Fruit fly (Drosophila melanogaster) whole organism, embryonic: ENCODE measurements around the gene Arc42.

Source experiments
- ATbp ChIP-seq: fragments of 200-800 bp; sonication (Bioruptor generic); optimal IDR thresholded peaks from 2 replicates; lab custom pipeline; 2017; ENCODE audit warnings: missing biosample characterization, mild to moderate bottlenecking, missing genetic modification characterization, missing genetic modification reagents
- Awh ChIP-seq: fragments of 200-800 bp; sonication (Bioruptor generic); IDR thresholded peaks from 2 replicates; pipeline ENCODE4, ENCODE4 v1.3.6; 2022; ENCODE audit warnings: missing biosample characterization, missing genetic modification characterization
- CG10274 ChIP-seq: fragments of 200-800 bp; sonication (Bioruptor generic); optimal IDR thresholded peaks from 3 replicates; lab custom pipeline; 2017; ENCODE audit warnings: missing biosample characterization, mild to moderate bottlenecking, missing genetic modification characterization
- CG10366 ChIP-seq: fragments of 200-800 bp; sonication (Bioruptor generic); IDR thresholded peaks from 2 replicates; pipeline ENCODE4 v1.3.6; 2022; ENCODE audit warnings: missing biosample characterization, missing genetic modification characterization
- CG10543 ChIP-seq: fragments of 200-800 bp; sonication (Bioruptor generic); optimal IDR thresholded peaks from 3 replicates; lab custom pipeline; 2017; ENCODE audit warnings: missing biosample characterization, mild to moderate bottlenecking, missing genetic modification characterization, moderate library complexity
- CG11093 ChIP-seq: fragments of 200-800 bp; sonication (Bioruptor generic); IDR thresholded peaks from 3 replicates; pipeline ENCODE4 v1.3.6; 2022; ENCODE audit warnings: missing biosample characterization, missing genetic modification characterization
- CG11560 ChIP-seq: fragments of 200-800 bp; sonication (Bioruptor generic); IDR thresholded peaks from 3 replicates; pipeline ENCODE4 v1.3.6; 2022; ENCODE audit warnings: missing biosample characterization, missing genetic modification characterization
- CG12942 ChIP-seq: fragments of 200-800 bp; sonication (Bioruptor generic); optimal IDR thresholded peaks from 3 replicates; lab custom pipeline; 2016; ENCODE audit warnings: missing biosample characterization, missing genetic modification characterization
- CG14441 ChIP-seq: fragments of 200-800 bp; sonication (Bioruptor generic); IDR thresholded peaks from 2 replicates; pipeline ENCODE4 v1.3.6; 2022; ENCODE audit warnings: missing biosample characterization, missing genetic modification characterization
- CG14710 ChIP-seq: fragments of 200-800 bp; sonication (Bioruptor generic); optimal IDR thresholded peaks from 3 replicates; lab custom pipeline; 2019; ENCODE audit warnings: missing biosample characterization, mild to moderate bottlenecking, missing genetic modification characterization, moderate library complexity
- CG15073 ChIP-seq: fragments of 200-800 bp; sonication (Bioruptor generic); optimal IDR thresholded peaks from 2 replicates; lab custom pipeline; 2016; ENCODE audit warnings: missing biosample characterization, missing genetic modification characterization
- CG15479 ChIP-seq: fragments of 200-800 bp; sonication (Bioruptor generic); optimal IDR thresholded peaks from 3 replicates; lab custom pipeline; 2019; ENCODE audit warnings: missing biosample characterization, mild to moderate bottlenecking, missing genetic modification characterization, moderate library complexity
- CG16813 ChIP-seq: fragments of 200-800 bp; sonication (Bioruptor generic); IDR thresholded peaks from 3 replicates; pipeline ENCODE4 v1.3.6; 2022; ENCODE audit warnings: missing biosample characterization, missing genetic modification characterization; ENCODE audit not compliant: partially characterized antibody
- CG17186 ChIP-seq: fragments of 200-800 bp; sonication (Bioruptor generic); optimal IDR thresholded peaks from 3 replicates; lab custom pipeline; 2017; ENCODE audit warnings: missing biosample characterization, missing genetic modification reagents, missing genetic modification characterization
- CG17359 ChIP-seq: fragments of 200-800 bp; sonication (Bioruptor generic); optimal IDR thresholded peaks from 3 replicates; lab custom pipeline; 2018; ENCODE audit warnings: missing biosample characterization, mild to moderate bottlenecking, missing genetic modification characterization, moderate library complexity
- CG2120 ChIP-seq: fragments of 200-800 bp; sonication (Bioruptor generic); optimal IDR thresholded peaks from 3 replicates; lab custom pipeline; 2016; ENCODE audit warnings: missing biosample characterization, missing genetic modification characterization
- CG30403 ChIP-seq: fragments of 200-800 bp; sonication (Bioruptor generic); optimal IDR thresholded peaks from 3 replicates; lab custom pipeline; 2016; ENCODE audit warnings: missing biosample characterization, missing genetic modification characterization
- CG3065 ChIP-seq: fragments of 200-800 bp; sonication (Bioruptor generic); optimal IDR thresholded peaks from 2 replicates; lab custom pipeline; 2016; ENCODE audit warnings: missing biosample characterization, missing genetic modification characterization
- CG6254 ChIP-seq: fragments of 200-800 bp; sonication (Bioruptor generic); optimal IDR thresholded peaks from 3 replicates; lab custom pipeline; 2017; ENCODE audit warnings: mild to moderate bottlenecking, missing biosample characterization, missing genetic modification reagents, missing genetic modification characterization
- CG6683 ChIP-seq: fragments of 200-800 bp; sonication (Bioruptor generic); optimal IDR thresholded peaks from 2 replicates; lab custom pipeline; 2017; ENCODE audit warnings: missing biosample characterization, mild to moderate bottlenecking, missing genetic modification characterization, missing genetic modification reagents
- CG6854 ChIP-seq: fragments of 200-800 bp; sonication (Bioruptor generic); optimal IDR thresholded peaks from 3 replicates; lab custom pipeline; 2017; ENCODE audit warnings: missing biosample characterization, mild to moderate bottlenecking, missing genetic modification characterization
- CG8290 ChIP-seq, 3 experiments: fragments of 200-800 bp; sonication (Bioruptor generic); optimal IDR thresholded peaks; 2 replicates each; lab custom pipeline; 2016 to 2019; ENCODE audit warnings: missing biosample characterization in 3 of 3, missing genetic modification characterization in 3 of 3, mild to moderate bottlenecking in 2 of 3, moderate library complexity in 1 of 3
- CoRest ChIP-seq: fragments of 200-800 bp; sonication (Bioruptor generic); optimal IDR thresholded peaks from 3 replicates; lab custom pipeline; 2018; ENCODE audit warnings: missing biosample characterization, mild to moderate bottlenecking, missing genetic modification characterization, moderate library complexity
- Dfd ChIP-seq, 2 experiments: fragments of >200 bp; optimal IDR thresholded peaks; 2 replicates each; lab custom pipeline; 2017; ENCODE audit warnings: missing biosample characterization in 2 of 2, missing genetic modification characterization in 2 of 2
- E2f1 ChIP-seq: fragments of 200-800 bp; sonication (Bioruptor generic); IDR thresholded peaks from 2 replicates; pipeline ENCODE4 v1.3.6; 2022; ENCODE audit warnings: missing biosample characterization, missing genetic modification characterization
- Fer3 ChIP-seq: fragments of 200-800 bp; sonication (Bioruptor generic); optimal IDR thresholded peaks from 2 replicates; lab custom pipeline; 2018; ENCODE audit warnings: missing biosample characterization, mild to moderate bottlenecking, missing genetic modification characterization, moderate library complexity
- HLH54F ChIP-seq: fragments of 200-800 bp; sonication (Bioruptor generic); optimal IDR thresholded peaks from 3 replicates; lab custom pipeline; 2016; ENCODE audit warnings: missing biosample characterization, missing genetic modification characterization
- Hmr ChIP-seq: fragments of 200-800 bp; sonication (Bioruptor generic); optimal IDR thresholded peaks from 3 replicates; lab custom pipeline; 2017; ENCODE audit warnings: mild to moderate bottlenecking, missing biosample characterization, missing genetic modification reagents, missing genetic modification characterization
- Hsf ChIP-seq: fragments of 200-800 bp; sonication (Bioruptor generic); optimal IDR thresholded peaks from 3 replicates; lab custom pipeline; 2016; ENCODE audit warnings: missing biosample characterization, missing genetic modification characterization
- Nf-YB ChIP-seq: fragments of 200-800 bp; sonication (Bioruptor generic); optimal IDR thresholded peaks from 3 replicates; lab custom pipeline; 2019; ENCODE audit warnings: missing biosample characterization, mild to moderate bottlenecking, missing genetic modification characterization, moderate library complexity
- Sry-δ ChIP-seq: fragments of 200-800 bp; sonication (Bioruptor generic); optimal IDR thresholded peaks from 2 replicates; lab custom pipeline; 2016; ENCODE audit warnings: missing biosample characterization, missing genetic modification characterization
- amos ChIP-seq: fragments of 200-800 bp; sonication (Bioruptor generic); IDR thresholded peaks from 2 replicates; pipeline ENCODE4 v1.3.6; 2022; ENCODE audit warnings: missing biosample characterization, missing genetic modification characterization; ENCODE audit not compliant: partially characterized antibody
- aop ChIP-seq: fragments of 200-800 bp; sonication (Bioruptor generic); IDR thresholded peaks from 2 replicates; pipeline ENCODE4 v1.3.6; 2022; ENCODE audit warnings: missing biosample characterization, missing genetic modification characterization
- ash1 ChIP-seq: fragments of 200-800 bp; sonication (Bioruptor generic); optimal IDR thresholded peaks from 2 replicates; lab custom pipeline; 2018; ENCODE audit warnings: missing biosample characterization, mild to moderate bottlenecking, missing genetic modification characterization
- bab2 ChIP-seq: fragments of 200-800 bp; sonication (Bioruptor generic); optimal IDR thresholded peaks from 2 replicates; lab custom pipeline; 2016; ENCODE audit warnings: missing biosample characterization, missing genetic modification characterization
- chinmo ChIP-seq: fragments of 200-800 bp; sonication (Bioruptor generic); IDR thresholded peaks from 4 replicates; pipeline ENCODE4 v1.3.6; 2022; ENCODE audit warnings: missing biosample characterization, missing genetic modification characterization; ENCODE audit not compliant: partially characterized antibody
- crol ChIP-seq: fragments of 200-800 bp; sonication (Bioruptor generic); IDR thresholded peaks from 2 replicates; pipeline ENCODE4 v1.3.6; 2022; ENCODE audit warnings: missing biosample characterization, missing genetic modification characterization
- da ChIP-seq: fragments of 200-800 bp; sonication (Bioruptor generic); optimal IDR thresholded peaks from 2 replicates; lab custom pipeline; 2016; ENCODE audit warnings: missing biosample characterization, missing genetic modification characterization
- emc ChIP-seq: fragments of 200-800 bp; sonication (Bioruptor generic); optimal IDR thresholded peaks from 2 replicates; lab custom pipeline; 2016; ENCODE audit warnings: missing biosample characterization, missing genetic modification characterization
- knrl ChIP-seq: fragments of 200-800 bp; sonication (Bioruptor generic); IDR thresholded peaks from 3 replicates; pipeline ENCODE4 v1.3.6; 2022; ENCODE audit warnings: missing biosample characterization, missing genetic modification characterization; ENCODE audit not compliant: partially characterized antibody
- lilli ChIP-seq: fragments of 200-800 bp; sonication (Bioruptor generic); optimal IDR thresholded peaks from 3 replicates; lab custom pipeline; 2016; ENCODE audit warnings: missing biosample characterization, missing genetic modification characterization
- pzg ChIP-seq: fragments of 200-800 bp; sonication (Bioruptor generic); optimal IDR thresholded peaks from 3 replicates; lab custom pipeline; 2018; ENCODE audit warnings: missing biosample characterization, mild to moderate bottlenecking, missing genetic modification characterization, moderate library complexity
- repo ChIP-seq: fragments of 200-800 bp; sonication (Bioruptor generic); optimal IDR thresholded peaks from 2 replicates; lab custom pipeline; 2016; ENCODE audit warnings: missing biosample characterization, missing genetic modification characterization
- scrt ChIP-seq: fragments of 200-800 bp; sonication (Bioruptor generic); optimal IDR thresholded peaks from 2 replicates; lab custom pipeline; 2018; ENCODE audit warnings: missing biosample characterization, mild to moderate bottlenecking, missing genetic modification characterization, moderate library complexity
- sens-2 ChIP-seq: fragments of 200-800 bp; sonication (Bioruptor generic); IDR thresholded peaks from 2 replicates; pipeline ENCODE4 v1.3.6; 2022; ENCODE audit warnings: missing biosample characterization, missing genetic modification characterization
- sim ChIP-seq: fragments of 200-800 bp; sonication (Bioruptor generic); IDR thresholded peaks from 2 replicates; pipeline ENCODE4 v1.3.6; 2022; ENCODE audit warnings: missing biosample characterization, missing genetic modification characterization
- so ChIP-seq: fragments of 200-800 bp; sonication (Bioruptor generic); IDR thresholded peaks from 3 replicates; pipeline ENCODE4 v1.3.6; 2022; ENCODE audit warnings: missing biosample characterization, missing genetic modification characterization
- ttk ChIP-seq: fragments of 200-800 bp; sonication (Bioruptor generic); IDR thresholded peaks from 2 replicates; pipeline ENCODE4 v2.1.2; 2022; ENCODE audit warnings: missing biosample characterization, missing genetic modification characterization
- vnd ChIP-seq: fragments of 200-800 bp; sonication (Bioruptor generic); IDR thresholded peaks from 3 replicates; pipeline ENCODE4 v1.3.6; 2022; ENCODE audit warnings: missing biosample characterization, missing genetic modification characterization; ENCODE audit not compliant: partially characterized antibody
- zfh2 ChIP-seq: fragments of 200-800 bp; sonication (Bioruptor generic); optimal IDR thresholded peaks from 2 replicates; lab custom pipeline; 2016; ENCODE audit warnings: missing biosample characterization, missing genetic modification characterization

Gene Arc42

DNA sequence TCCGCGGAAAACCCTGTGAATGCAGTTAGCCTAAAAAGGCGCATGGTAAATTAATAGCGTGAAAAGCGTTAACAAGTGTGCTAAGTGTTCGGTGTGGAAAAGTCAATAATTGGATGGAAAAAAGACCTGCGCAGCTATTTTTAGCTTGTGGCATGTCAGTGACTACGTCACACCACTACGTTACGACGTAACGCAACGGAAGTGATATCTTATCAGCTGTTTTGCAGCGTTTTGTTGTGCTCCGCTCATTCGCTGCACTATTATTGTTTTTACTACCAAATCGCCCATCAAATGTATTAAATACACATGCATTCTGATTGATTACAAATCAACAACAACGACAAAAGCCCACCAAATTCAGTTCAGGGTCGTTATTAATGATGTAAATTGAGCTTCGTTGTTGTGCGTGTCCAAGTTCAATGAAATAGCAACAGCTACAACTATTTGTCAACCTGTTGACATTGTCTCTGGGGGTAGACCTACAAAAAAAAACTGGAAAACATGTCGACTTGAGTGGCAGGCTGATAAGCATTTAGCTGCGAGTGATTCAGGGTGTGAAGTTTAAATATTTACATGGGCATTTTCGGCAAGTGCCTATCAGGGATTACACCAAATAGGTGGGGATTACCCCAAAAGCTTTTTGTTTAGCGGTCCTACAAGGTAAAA is 29.8 kb upstream of the Arc42 start (continued):
- no peak for TF ChIP-seq knrl (GFP tag; lab: Robert Waterston, UW)
- TF ChIP-seq CG6683: no peak
- no peak for TF ChIP-seq CG6254
- TF ChIP-seq HLH54F (GFP tag; lab: Kevin White, UChicago): no peak
- peak; percentile 48; the same call in 1 of the 3 replicates for TF ChIP-seq so
- TF ChIP-seq CG3065: no peak
- no peak for TF ChIP-seq crol (GFP tag; lab: Robert Waterston, UW)
- no peak for TF ChIP-seq Fer3 (tag; lab: Kevin White, UChicago)
- TF ChIP-seq amos (GFP tag; lab: Robert Waterston, UW): no peak
- TF ChIP-seq CG12942: no peak
- TF ChIP-seq emc (GFP tag; lab: Kevin White, UChicago): no peak
- no peak for TF ChIP-seq Dfd (GFP tag; optimal IDR thresholded peaks at IDR 0.05; lab: Kevin White, UChicago)
- TF ChIP-seq Sry-δ (GFP tag; lab: Kevin White, UChicago): no peak
- no peak for TF ChIP-seq CG16813
- no peak for TF ChIP-seq CG15073
- no peak for TF ChIP-seq sim
- TF ChIP-seq ttk (GFP tag; lab: Robert Waterston, UW): no peak
- TF ChIP-seq CG14710 (tag; lab: Kevin White, UChicago): peak; percentile 16
- TF ChIP-seq CG2120 (GFP tag; lab: Kevin White, UChicago): no peak
- TF ChIP-seq bab2 (GFP tag; lab: Kevin White, UChicago): peak; percentile 47
- no peak for TF ChIP-seq CG11093 (GFP tag; lab: Robert Waterston, UW)
- no peak for TF ChIP-seq ash1 (GFP tag; lab: Kevin White, UChicago)
- TF ChIP-seq aop (GFP tag; lab: Robert Waterston, UW): no peak
- no peak for TF ChIP-seq pzg (GFP tag; lab: Kevin White, UChicago)
- TF ChIP-seq CG6854 (GFP tag; lab: Kevin White, UChicago): no peak
- TF ChIP-seq CG11560: no peak
- TF ChIP-seq zfh2 (GFP tag; lab: Kevin White, UChicago): no peak
- peak; percentile 98 for TF ChIP-seq chinmo (GFP tag; lab: Robert Waterston, UW)
- no peak for TF ChIP-seq repo (GFP tag; lab: Kevin White, UChicago)
- TF ChIP-seq ATbp: peak; percentile 72
- TF ChIP-seq vnd (GFP tag; lab: Robert Waterston, UW): no peak
- peak; percentile 20 for TF ChIP-seq Hsf (GFP tag; lab: Kevin White, UChicago)
- TF ChIP-seq CG30403 (GFP tag; lab: Kevin White, UChicago): no peak
- TF ChIP-seq CG10543 (GFP tag; lab: Kevin White, UChicago): no peak
- TF ChIP-seq CG17186 (GFP tag; lab: Kevin White, UChicago): no peak
- TF ChIP-seq sens-2: no peak
- TF ChIP-seq scrt (GFP tag; lab: Kevin White, UChicago): peak; percentile 86
- TF ChIP-seq lilli: no peak
- no peak for TF ChIP-seq CG14441 (GFP tag; lab: Robert Waterston, UW)
- no peak for TF ChIP-seq CG17359 (tag; lab: Kevin White, UChicago)
- no peak for TF ChIP-seq da (GFP tag; lab: Kevin White, UChicago)
- TF ChIP-seq CG10366 (GFP tag; lab: Robert Waterston, UW): no peak; the same call in 1 of the 2 replicates
- TF ChIP-seq Nf-YB (GFP tag; lab: Kevin White, UChicago): peak; percentile 38
- TF ChIP-seq E2f1 (GFP tag; lab: Robert Waterston, UW): no peak
- no peak for TF ChIP-seq CG8290 (GFP tag; optimal IDR thresholded peaks at IDR 0.05; lab: Kevin White, UChicago)
- peak in 1 of 2 experiments; percentile 61 for TF ChIP-seq CG8290 (tag; optimal IDR thresholded peaks at IDR 0.05; lab: Kevin White, UChicago)
- TF ChIP-seq CG10274 (GFP tag; lab: Kevin White, UChicago): no peak
- TF ChIP-seq CG15479 (GFP tag; lab: Kevin White, UChicago): no peak
- TF ChIP-seq CoRest: no peak
- no peak; the same call in none of the 2 replicates for TF ChIP-seq Awh (GFP tag; lab: Robert Waterston, UW)
- TF ChIP-seq Hmr: no peak
